Fruit fly (Drosophila melanogaster) whole organism, prepupa: ENCODE results near the gene ACXA.

Experiments
- Blimp-1 ChIP-seq: fragments of 200-800 bp; sonication (Bioruptor generic); optimal IDR thresholded peaks from 3 replicates; lab custom pipeline; 2017; ENCODE audit warnings: missing biosample characterization, missing genetic modification characterization, mild to moderate bottlenecking, moderate library complexity, missing genetic modification reagents
- CG10631 ChIP-seq: fragments of 200-800 bp; sonication (Bioruptor generic); optimal IDR thresholded peaks from 2 replicates; lab custom pipeline; 2016; ENCODE audit warnings: missing biosample characterization, missing genetic modification characterization
- CG10669 ChIP-seq: fragments of 200-800 bp; sonication (Bioruptor generic); optimal IDR thresholded peaks from 3 replicates; lab custom pipeline; 2018; ENCODE audit warnings: missing biosample characterization, mild to moderate bottlenecking, missing genetic modification characterization, moderate library complexity
- CG11294 ChIP-seq: fragments of 200-800 bp; sonication (Bioruptor generic); IDR thresholded peaks from 2 replicates; pipeline ENCODE4 v1.3.6; 2022; ENCODE audit warnings: missing biosample characterization, missing genetic modification characterization
- CG11762 ChIP-seq: fragments of 200-800 bp; sonication (Bioruptor generic); optimal IDR thresholded peaks from 3 replicates; lab custom pipeline; 2016; ENCODE audit warnings: missing biosample characterization, missing genetic modification characterization; ENCODE audit not compliant: insufficient read depth
- CG11902 ChIP-seq: fragments of 200-800 bp; sonication (Bioruptor generic); optimal IDR thresholded peaks from 3 replicates; lab custom pipeline; 2016; ENCODE audit warnings: missing biosample characterization, missing genetic modification characterization
- CG16779 ChIP-seq: fragments of 200-800 bp; sonication (Bioruptor generic); optimal IDR thresholded peaks from 3 replicates; lab custom pipeline; 2017; ENCODE audit warnings: missing biosample characterization, mild to moderate bottlenecking, missing genetic modification characterization
- CG3032 ChIP-seq: fragments of 200-800 bp; optimal IDR thresholded peaks from 2 replicates; lab custom pipeline; 2019; ENCODE audit warnings: missing biosample characterization, mild to moderate bottlenecking, missing genetic modification characterization, moderate library complexity
- CG31627 ChIP-seq: fragments of 200-800 bp; sonication (Bioruptor generic); optimal IDR thresholded peaks from 3 replicates; lab custom pipeline; 2016; ENCODE audit warnings: missing biosample characterization, missing genetic modification characterization
- CG6163 ChIP-seq: fragments of 200-800 bp; sonication (Bioruptor generic); IDR thresholded peaks from 3 replicates; pipeline ENCODE4 v1.3.6; 2022; ENCODE audit warnings: missing biosample characterization, missing genetic modification characterization
- CG6276 ChIP-seq: fragments of 200-800 bp; sonication (Bioruptor generic); optimal IDR thresholded peaks from 2 replicates; lab custom pipeline; 2017; ENCODE audit warnings: missing biosample characterization, mild to moderate bottlenecking, missing genetic modification characterization
- CG6792 ChIP-seq: fragments of 200-800 bp; sonication (Bioruptor generic); optimal IDR thresholded peaks from 3 replicates; lab custom pipeline; 2016; ENCODE audit warnings: missing biosample characterization, missing genetic modification characterization
- CG6854 ChIP-seq: fragments of 200-800 bp; sonication (Bioruptor generic); optimal IDR thresholded peaks from 2 replicates; lab custom pipeline; 2017; ENCODE audit warnings: missing biosample characterization, mild to moderate bottlenecking, missing genetic modification characterization
- CG7368 ChIP-seq: fragments of 200-800 bp; sonication (Bioruptor generic); optimal IDR thresholded peaks from 3 replicates; lab custom pipeline; 2016; ENCODE audit warnings: missing biosample characterization, missing genetic modification characterization
- CG8119 ChIP-seq: fragments of 200-800 bp; sonication (Bioruptor generic); IDR thresholded peaks from 3 replicates; pipeline ENCODE4 v1.3.6; 2022; ENCODE audit warnings: missing biosample characterization, missing genetic modification characterization
- CG8319 ChIP-seq: fragments of 200-800 bp; sonication (Bioruptor generic); optimal IDR thresholded peaks from 3 replicates; lab custom pipeline; 2016; ENCODE audit warnings: missing biosample characterization, missing genetic modification characterization
- CG8632 ChIP-seq: fragments of 200-800 bp; sonication (Bioruptor generic); optimal IDR thresholded peaks from 3 replicates; lab custom pipeline; 2016; ENCODE audit warnings: missing biosample characterization, missing genetic modification characterization
- Eip78C ChIP-seq: fragments of 200-800 bp; sonication (Bioruptor generic); peaks from one replicate; lab custom pipeline; 2016; ENCODE audit warnings: missing biosample characterization, missing genetic modification characterization
- Eip93F ChIP-seq: fragments of 200-800 bp; sonication (Bioruptor generic); optimal IDR thresholded peaks from 2 replicates; lab custom pipeline; 2016; ENCODE audit warnings: missing biosample characterization, mild to moderate bottlenecking, missing genetic modification characterization
- Ets21C ChIP-seq: fragments of 200-800 bp; sonication (Bioruptor generic); optimal IDR thresholded peaks from 3 replicates; lab custom pipeline; 2016; ENCODE audit warnings: missing biosample characterization, missing genetic modification characterization
- Ets96B ChIP-seq: fragments of 200-800 bp; optimal IDR thresholded peaks from 2 replicates; lab custom pipeline; 2019; ENCODE audit warnings: missing biosample characterization, mild to moderate bottlenecking, missing genetic modification characterization, moderate library complexity
- Gug ChIP-seq: fragments of 200-800 bp; sonication (Bioruptor generic); IDR thresholded peaks from 2 replicates; pipeline ENCODE4 v1.3.6; 2022; ENCODE audit warnings: missing biosample characterization, missing genetic modification characterization
- Hr38 ChIP-seq: sonication (Bioruptor generic); optimal IDR thresholded peaks from 2 replicates; lab custom pipeline; 2016; ENCODE audit warnings: missing biosample characterization, missing genetic modification characterization
- Hr39 ChIP-seq: fragments of 200-800 bp; sonication (Bioruptor generic); optimal IDR thresholded peaks from 2 replicates; lab custom pipeline; 2016; ENCODE audit warnings: missing biosample characterization, missing genetic modification characterization
- Hr4 ChIP-seq: fragments of 200-800 bp; sonication (Bioruptor generic); optimal IDR thresholded peaks from 3 replicates; lab custom pipeline; 2016; ENCODE audit warnings: missing biosample characterization, missing genetic modification characterization
- Lpt ChIP-seq: fragments of 200-800 bp; sonication (Bioruptor generic); optimal IDR thresholded peaks from 3 replicates; lab custom pipeline; 2016; ENCODE audit warnings: missing biosample characterization, missing genetic modification characterization
- OdsH ChIP-seq: fragments of 200-800 bp; sonication (Bioruptor generic); optimal IDR thresholded peaks from 3 replicates; lab custom pipeline; 2016; ENCODE audit warnings: missing biosample characterization, missing genetic modification characterization
- Smox ChIP-seq: fragments of 200-800 bp; sonication (Bioruptor generic); optimal IDR thresholded peaks from 3 replicates; lab custom pipeline; 2016; ENCODE audit warnings: missing biosample characterization, missing genetic modification characterization
- Sox102F ChIP-seq: fragments of 200-800 bp; sonication (Bioruptor generic); optimal IDR thresholded peaks from 2 replicates; lab custom pipeline; 2016; ENCODE audit warnings: missing biosample characterization, mild to moderate bottlenecking, missing genetic modification characterization
- Sox14 ChIP-seq: fragments of 200-800 bp; sonication (Bioruptor generic); optimal IDR thresholded peaks from 3 replicates; lab custom pipeline; 2016; ENCODE audit warnings: missing biosample characterization, missing genetic modification characterization
- Sox15 ChIP-seq: fragments of 200-800 bp; sonication (Bioruptor generic); optimal IDR thresholded peaks from 3 replicates; lab custom pipeline; 2016; ENCODE audit warnings: missing biosample characterization, missing genetic modification characterization
- achi ChIP-seq: fragments of 200-800 bp; sonication (Bioruptor generic); optimal IDR thresholded peaks from 3 replicates; lab custom pipeline; 2016; ENCODE audit warnings: missing biosample characterization, missing genetic modification characterization
- acj6 ChIP-seq: fragments of 200-800 bp; sonication (Bioruptor generic); optimal IDR thresholded peaks from 3 replicates; lab custom pipeline; 2016; ENCODE audit warnings: missing biosample characterization, missing genetic modification characterization
- cyc ChIP-seq: fragments of 200-800 bp; sonication (Bioruptor generic); optimal IDR thresholded peaks from 3 replicates; lab custom pipeline; 2016; ENCODE audit warnings: missing biosample characterization, missing genetic modification characterization
- dac ChIP-seq: fragments of 200-800 bp; sonication (Bioruptor generic); optimal IDR thresholded peaks from 2 replicates; lab custom pipeline; 2017; ENCODE audit warnings: missing biosample characterization, mild to moderate bottlenecking, missing genetic modification characterization
- dsx ChIP-seq: fragments of 200-800 bp; optimal IDR thresholded peaks from 3 replicates; lab custom pipeline; 2019; ENCODE audit warnings: missing biosample characterization, mild to moderate bottlenecking, missing genetic modification characterization, moderate library complexity; ENCODE audit not compliant: poor library complexity, severe bottlenecking
- esn ChIP-seq: fragments of 200-800 bp; sonication (Bioruptor generic); optimal IDR thresholded peaks from 2 replicates; lab custom pipeline; 2016; ENCODE audit warnings: missing biosample characterization, mild to moderate bottlenecking, missing genetic modification characterization, moderate library complexity
- fd59A ChIP-seq: fragments of 200-800 bp; sonication (Bioruptor generic); optimal IDR thresholded peaks from 2 replicates; lab custom pipeline; 2017; ENCODE audit warnings: missing biosample characterization, mild to moderate bottlenecking, missing genetic modification characterization, missing genetic modification reagents
- fd85E ChIP-seq: fragments of 200-800 bp; sonication (Bioruptor generic); optimal IDR thresholded peaks from 3 replicates; lab custom pipeline; 2016; ENCODE audit warnings: missing biosample characterization, missing genetic modification characterization
- fkh ChIP-seq: fragments of 200-800 bp; sonication (Bioruptor generic); optimal IDR thresholded peaks from 3 replicates; lab custom pipeline; 2017; ENCODE audit warnings: missing biosample characterization, mild to moderate bottlenecking, missing genetic modification characterization, moderate library complexity
- lz ChIP-seq: fragments of 200-800 bp; sonication (Bioruptor generic); optimal IDR thresholded peaks from 3 replicates; lab custom pipeline; 2016; ENCODE audit warnings: missing biosample characterization, missing genetic modification characterization
- net ChIP-seq: fragments of 200-800 bp; sonication (Bioruptor generic); optimal IDR thresholded peaks from 3 replicates; lab custom pipeline; 2016; ENCODE audit warnings: missing biosample characterization, missing genetic modification characterization
- pdm3 ChIP-seq: fragments of 200-800 bp; sonication (Bioruptor generic); optimal IDR thresholded peaks from 3 replicates; lab custom pipeline; 2016; ENCODE audit warnings: missing biosample characterization, missing genetic modification characterization
- salr ChIP-seq, 2 experiments: fragments of 200-800 bp; sonication (Bioruptor generic); optimal IDR thresholded peaks; 3 replicates each; lab custom pipeline; 2016 to 2018; ENCODE audit warnings: missing biosample characterization in 2 of 2, missing genetic modification characterization in 2 of 2, mild to moderate bottlenecking in 1 of 2
- spab ChIP-seq: fragments of 200-800 bp; sonication (Bioruptor generic); optimal IDR thresholded peaks from 2 replicates; lab custom pipeline; 2017; ENCODE audit warnings: missing biosample characterization, mild to moderate bottlenecking, missing genetic modification characterization, missing genetic modification reagents
- ss ChIP-seq, 2 experiments: fragments of 200-800 bp; sonication (Bioruptor generic); optimal IDR thresholded peaks; 2 replicates in 1 of 2; 3 replicates in 1 of 2; lab custom pipeline; 2017 to 2018; ENCODE audit warnings: mild to moderate bottlenecking in 2 of 2, missing biosample characterization in 2 of 2, missing genetic modification characterization in 2 of 2, moderate library complexity in 1 of 2
- svp ChIP-seq: fragments of 200-800 bp; sonication (Bioruptor generic); peaks from one replicate; lab custom pipeline; 2016; ENCODE audit warnings: missing biosample characterization, missing genetic modification characterization
- topi ChIP-seq: fragments of 200-800 bp; sonication (Bioruptor generic); optimal IDR thresholded peaks from 3 replicates; lab custom pipeline; 2016; ENCODE audit warnings: missing biosample characterization, missing genetic modification characterization
- vri ChIP-seq: fragments of 200-800 bp; sonication (Bioruptor generic); optimal IDR thresholded peaks from 3 replicates; lab custom pipeline; 2016; ENCODE audit warnings: missing biosample characterization, mild to moderate bottlenecking, missing genetic modification characterization

Gene ACXA

DNA sequence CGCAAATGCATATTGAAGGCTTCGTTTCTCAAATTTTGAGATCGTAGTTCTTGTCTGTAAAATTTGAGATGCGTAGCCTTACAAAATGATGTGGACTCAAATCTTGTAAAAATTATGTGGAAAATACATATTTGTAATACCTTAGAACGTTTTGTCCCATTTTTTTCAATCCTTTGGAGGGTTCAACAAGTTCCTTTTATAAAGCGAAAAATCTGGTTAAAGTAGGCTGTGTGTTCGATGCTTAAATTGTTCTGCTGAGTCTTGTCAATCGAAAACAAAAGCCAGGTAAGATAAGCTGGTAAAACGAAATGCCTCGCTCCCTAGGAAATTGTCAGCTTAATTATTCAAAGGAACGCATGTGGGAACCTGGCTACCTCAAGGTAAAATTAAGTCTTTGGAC, 4.4 kb downstream of the ACXA start, which contains the start of gene ACXE:
TSS of gene ACXE (plus strand) at position 301 of the 400 bp plus-strand sequence.
- no peak for TF ChIP-seq dac
- no peak for TF ChIP-seq net
- TF ChIP-seq pdm3 (GFP tag; lab: Kevin White, UChicago): no peak
- no peak for TF ChIP-seq Sox15 (GFP tag; lab: Kevin White, UChicago)
- no peak for TF ChIP-seq vri (GFP tag; lab: Kevin White, UChicago)
- TF ChIP-seq CG16779 (tag; lab: Kevin White, UChicago): no peak
- TF ChIP-seq CG8632: no peak
- TF ChIP-seq OdsH (GFP tag; lab: Kevin White, UChicago): no peak
- TF ChIP-seq CG7368 (GFP tag; lab: Kevin White, UChicago): no peak
- no peak for TF ChIP-seq Sox14
- TF ChIP-seq CG11762: no peak
- no peak for TF ChIP-seq Sox102F
- TF ChIP-seq CG11294 (GFP tag; lab: Robert Waterston, UW): no peak
- TF ChIP-seq Lpt (GFP tag; lab: Kevin White, UChicago): no peak
- TF ChIP-seq acj6: no peak

DNA sequence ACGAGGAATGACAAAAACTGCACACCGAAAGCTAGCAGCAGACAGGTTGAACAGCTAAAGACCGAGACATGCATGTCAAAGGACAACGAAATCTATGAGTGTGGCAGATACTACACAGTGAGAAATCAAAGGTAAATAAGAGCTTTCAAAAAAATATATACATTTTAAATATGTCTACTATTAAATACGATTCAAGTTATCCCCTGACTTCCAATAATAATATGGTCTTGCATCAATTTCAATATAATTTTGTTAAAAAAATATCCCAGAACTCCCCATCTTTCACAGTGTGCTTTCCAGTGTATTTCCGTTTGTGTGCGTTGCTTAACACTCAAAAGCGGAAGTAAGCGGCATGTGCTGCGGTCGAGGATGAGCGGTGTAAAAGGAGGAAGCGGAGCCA, 12.1 kb downstream of the ACXA start:
- TF ChIP-seq CG11294 (GFP tag; lab: Robert Waterston, UW) (no peak), fkh (GFP tag; lab: Kevin White, UChicago) (no peak), svp (GFP tag; lab: Kevin White, UChicago) (peak; percentile 57), CG10669 (peak; percentile 44), vri (GFP tag; lab: Kevin White, UChicago) (no peak), CG8119 (GFP tag; lab: Robert Waterston, UW) (no peak), cyc (no peak), salr (GFP tag; optimal IDR thresholded peaks at IDR 0.05; lab: Kevin White, UChicago) (peak in 1 of 2 experiments; percentile 39), Hr4 (GFP tag; lab: Kevin White, UChicago) (peak; percentile 20), OdsH (GFP tag; lab: Kevin White, UChicago) (peak; percentile 13), ss (GFP tag; optimal IDR thresholded peaks at IDR 0.05; lab: Kevin White, UChicago) (no peak), CG6163 (GFP tag; lab: Robert Waterston, UW) (peak; percentile 34; the same call in 1 of the 3 replicates), pdm3 (GFP tag; lab: Kevin White, UChicago) (peak; percentile 19), CG11902 (GFP tag; lab: Kevin White, UChicago) (no peak), CG3032 (tag; lab: Kevin White, UChicago) (no peak), lz (GFP tag; lab: Kevin White, UChicago) (no peak), acj6 (peak; percentile 25), Smox (no peak), dac (no peak), Sox15 (GFP tag; lab: Kevin White, UChicago) (no peak), Blimp-1 (GFP tag; lab: Kevin White, UChicago) (no peak), CG8319 (GFP tag; lab: Kevin White, UChicago) (no peak), CG16779 (tag; lab: Kevin White, UChicago) (no peak), Ets21C (GFP tag; lab: Kevin White, UChicago) (no peak), topi (GFP tag; lab: Kevin White, UChicago) (no peak), dsx (GFP tag; lab: Kevin White, UChicago) (no peak), Eip78C (GFP tag; lab: Kevin White, UChicago) (no peak), achi (GFP tag; lab: Kevin White, UChicago) (peak; percentile 9), CG6276 (GFP tag; lab: Kevin White, UChicago) (no peak), CG11762 (no peak), CG6792 (GFP tag; lab: Kevin White, UChicago) (peak; percentile 2), CG8632 (no peak), Ets96B (tag; lab: Kevin White, UChicago) (no peak), CG6854 (GFP tag; lab: Kevin White, UChicago) (no peak), fd85E (GFP tag; lab: Kevin White, UChicago) (no peak), spab (GFP tag; lab: Kevin White, UChicago) (peak; percentile 13), esn (GFP tag; lab: Kevin White, UChicago) (no peak), Hr38 (GFP tag; lab: Kevin White, UChicago) (no peak), Eip93F (GFP tag; lab: Kevin White, UChicago) (no peak), CG7368 (GFP tag; lab: Kevin White, UChicago) (no peak), fd59A (peak; percentile 34), Sox102F (no peak), CG10631 (GFP tag; lab: Kevin White, UChicago) (peak; percentile 45), Hr39 (GFP tag; lab: Kevin White, UChicago) (no peak), CG31627 (GFP tag; lab: Kevin White, UChicago) (no peak), Gug (GFP tag; lab: Robert Waterston, UW) (no peak)
